Fruit fly (Drosophila melanogaster): ENCODE results near the gene DEF8.

Gene DEF8

dm6 chr3L:12178847-12179437, 47.0 kb downstream of the DEF8 start:
- TF ChIP-seq Smox (GFP tag; optimal IDR thresholded peaks at IDR 0.05) (no peak), Hr4 (GFP tag; optimal IDR thresholded peaks at IDR 0.05) (no peak), Blimp-1 (GFP tag; optimal IDR thresholded peaks at IDR 0.05) (no peak), fd85E (GFP tag; optimal IDR thresholded peaks at IDR 0.05) (no peak), Gug (GFP tag; IDR thresholded peaks at IDR 0.05) (no peak)

Measured in whole organism, prepupa.